Worm (Caenorhabditis elegans): ENCODE data around the gene C05E11.6.

Gene C05E11.6

DNA sequence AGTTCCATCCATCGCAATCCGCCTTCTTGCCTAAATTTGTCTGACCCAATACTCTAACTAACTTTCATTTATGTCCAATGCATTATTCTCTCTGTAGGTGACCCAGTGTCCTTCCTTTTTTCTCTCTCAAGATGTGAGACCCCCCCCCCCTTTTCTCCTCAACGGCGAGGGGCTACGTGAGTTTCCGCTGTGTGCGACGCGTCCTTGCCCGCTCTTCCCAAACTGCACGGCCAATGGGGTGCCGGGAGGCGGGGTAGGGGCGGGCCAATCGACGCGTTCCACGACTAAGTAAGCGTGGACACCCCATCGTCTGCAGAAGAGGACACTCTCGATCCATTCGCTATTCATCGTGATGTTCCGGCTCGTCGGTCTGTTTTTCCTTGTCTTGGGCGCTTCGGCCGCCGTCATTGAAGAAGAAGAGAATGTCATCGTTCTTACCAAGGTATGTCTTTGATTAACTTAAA, 38.0 kb upstream of the C05E11.6 start, which contains the start of gene pdi-2 (continued):
- TF ChIP-seq ceh-16 (tag; optimal IDR thresholded peaks at IDR 0.05) (no peak), nhr-28 (tag; optimal IDR thresholded peaks at IDR 0.05) (no peak), lsy-12 (tag; optimal IDR thresholded peaks at IDR 0.05) (peak; percentile 93), nhr-67 (tag; optimal IDR thresholded peaks at IDR 0.05) (no peak), ceh-82 (tag; optimal IDR thresholded peaks at IDR 0.05) (peak; percentile 21), mdl-1 (tag; optimal IDR thresholded peaks at IDR 0.05) (no peak), egl-27 (tag; optimal IDR thresholded peaks at IDR 0.05) (no peak), lin-39 (tag; optimal IDR thresholded peaks at IDR 0.05) (peak; percentile 91), hmg-11 (tag; optimal IDR thresholded peaks at IDR 0.05) (peak; percentile 72), nfya-1 (tag; optimal IDR thresholded peaks at IDR 0.05; ENCODE audit: insufficient read depth) (peak; percentile 100), daf-12 (tag; optimal IDR thresholded peaks at IDR 0.05) (no peak), zag-1 (tag; optimal IDR thresholded peaks at IDR 0.05) (no peak)

DNA sequence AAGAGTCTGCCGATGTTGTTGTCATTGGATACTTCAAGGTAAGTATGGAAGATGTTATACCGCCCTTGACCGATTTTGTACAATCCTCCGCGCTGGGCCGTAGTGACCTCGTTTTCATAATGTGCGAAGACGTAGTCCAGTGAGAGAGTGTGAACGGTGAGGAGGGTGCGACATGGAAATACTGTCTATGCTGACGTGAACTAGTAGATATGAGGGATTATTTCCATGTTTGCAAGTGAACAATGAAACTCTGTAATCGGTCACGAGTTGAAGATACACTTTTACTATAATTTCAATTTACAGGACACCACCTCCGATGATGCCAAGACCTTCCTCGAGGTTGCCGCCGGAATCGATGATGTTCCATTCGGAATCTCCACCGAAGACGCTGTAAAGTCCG, 37.1 kb upstream of the C05E11.6 start:
- TF ChIP-seq nhr-25 (tag; optimal IDR thresholded peaks at IDR 0.05) (peak; percentile 46), fkh-10 (GFP tag; optimal IDR thresholded peaks at IDR 0.05) (no peak), lin-15B (tag; optimal IDR thresholded peaks at IDR 0.05) (no peak), ama-1 (optimal IDR thresholded peaks at IDR 0.05) (peak; percentile 40), unc-39 (tag; optimal IDR thresholded peaks at IDR 0.05) (no peak), ztf-4 (tag; optimal IDR thresholded peaks at IDR 0.05) (no peak), nhr-23 (tag; optimal IDR thresholded peaks at IDR 0.05) (peak; percentile 56), nfya-1 (tag; optimal IDR thresholded peaks at IDR 0.05; ENCODE audit: insufficient read depth) (peak; percentile 23)

DNA sequence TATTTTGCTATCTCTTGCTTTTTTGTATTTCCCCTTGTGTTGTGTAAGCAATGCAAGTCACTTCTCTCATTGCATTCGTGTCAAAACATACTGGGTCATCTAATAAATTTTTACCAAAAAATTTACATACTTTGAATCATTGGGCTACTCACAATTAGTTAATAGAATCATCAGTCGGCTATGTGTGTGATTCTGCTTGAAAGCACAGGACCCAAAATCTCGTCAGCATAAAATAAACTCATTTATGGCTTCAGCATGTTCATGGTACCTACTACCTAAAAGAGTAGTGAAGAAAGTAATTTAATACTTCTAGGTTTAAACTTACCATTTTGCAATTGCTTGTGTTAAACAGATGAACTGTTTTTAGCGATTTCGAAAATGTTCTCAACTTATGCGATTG, 35.6 kb upstream of the C05E11.6 start:
- TF ChIP-seq ceh-82 (tag; optimal IDR thresholded peaks at IDR 0.05) (peak; percentile 24), ztf-4 (tag; optimal IDR thresholded peaks at IDR 0.05) (no peak), nhr-25 (tag; optimal IDR thresholded peaks at IDR 0.05) (no peak), egl-27 (tag; optimal IDR thresholded peaks at IDR 0.05) (no peak), unc-62 (GFP tag; optimal IDR thresholded peaks at IDR 0.05) (no peak), R02D3.7 (tag; optimal IDR thresholded peaks at IDR 0.05) (peak; percentile 42), ZK546.5 (tag; optimal IDR thresholded peaks at IDR 0.05) (no peak), egl-5 (tag; optimal IDR thresholded peaks at IDR 0.05) (no peak), hmg-11 (tag; optimal IDR thresholded peaks at IDR 0.05) (no peak), tbx-2 (tag; optimal IDR thresholded peaks at IDR 0.05) (peak; percentile 41), nhr-77 (tag; optimal IDR thresholded peaks at IDR 0.05) (peak; percentile 10), nhr-67 (tag; optimal IDR thresholded peaks at IDR 0.05) (no peak), elt-3 (tag; optimal IDR thresholded peaks at IDR 0.05) (peak in 1 of 3 experiments; percentile 56), lin-15B (tag; optimal IDR thresholded peaks at IDR 0.05) (no peak), elt-1 (tag; optimal IDR thresholded peaks at IDR 0.05) (no peak), elt-2 (tag; optimal IDR thresholded peaks at IDR 0.05) (no peak), zag-1 (tag; optimal IDR thresholded peaks at IDR 0.05) (no peak), fkh-2 (tag; optimal IDR thresholded peaks at IDR 0.05) (no peak), nhr-23 (tag; optimal IDR thresholded peaks at IDR 0.05) (peak; percentile 89), nhr-28 (tag; optimal IDR thresholded peaks at IDR 0.05) (no peak), lin-39 (tag; optimal IDR thresholded peaks at IDR 0.05) (no peak), lsy-12 (tag; optimal IDR thresholded peaks at IDR 0.05) (no peak), nhr-12 (tag; optimal IDR thresholded peaks at IDR 0.05) (no peak), nhr-11 (tag; optimal IDR thresholded peaks at IDR 0.05) (no peak), nhr-43 (tag; optimal IDR thresholded peaks at IDR 0.05; ENCODE audit: poor library complexity, severe bottlenecking) (peak; percentile 58), mdl-1 (tag; optimal IDR thresholded peaks at IDR 0.05) (no peak), daf-12 (tag; optimal IDR thresholded peaks at IDR 0.05) (no peak), eor-1 (tag; optimal IDR thresholded peaks at IDR 0.05) (no peak), ama-1 (optimal IDR thresholded peaks at IDR 0.05) (peak; percentile 36), pqm-1 (tag; optimal IDR thresholded peaks at IDR 0.05) (no peak), snpc-4 (tag; optimal IDR thresholded peaks at IDR 0.05) (no peak), aly-2 (tag; optimal IDR thresholded peaks at IDR 0.05) (no peak), mml-1 (tag; optimal IDR thresholded peaks at IDR 0.05) (no peak), ztf-11 (tag; optimal IDR thresholded peaks at IDR 0.05) (no peak), fos-1 (tag; optimal IDR thresholded peaks at IDR 0.05) (no peak), pha-4 (tag; optimal IDR thresholded peaks at IDR 0.05) (no peak), nhr-237 (tag; optimal IDR thresholded peaks at IDR 0.05) (no peak), jun-1 (tag; optimal IDR thresholded peaks at IDR 0.05) (no peak), fkh-10 (GFP tag; optimal IDR thresholded peaks at IDR 0.05) (no peak), ceh-16 (tag; optimal IDR thresholded peaks at IDR 0.05) (no peak), ceh-9 (tag; optimal IDR thresholded peaks at IDR 0.05) (no peak), ceh-28 (tag; optimal IDR thresholded peaks at IDR 0.05) (peak; percentile 61), unc-39 (tag; optimal IDR thresholded peaks at IDR 0.05) (no peak), nfya-1 (tag; optimal IDR thresholded peaks at IDR 0.05; ENCODE audit: insufficient read depth) (no peak), sea-2 (GFP tag; optimal IDR thresholded peaks at IDR 0.05) (no peak), skn-1 (tag; optimal IDR thresholded peaks at IDR 0.05) (no peak), nhr-76 (tag; optimal IDR thresholded peaks at IDR 0.05) (no peak)

Data from whole organism, L3 larva.